Worm (Caenorhabditis elegans): ENCODE data around the gene gpa-13.

Gene gpa-13

ce11 chrV:12754839-12755238 is at the start of gene gpa-13:
gpa-13 (minus strand) TSS chrV:12754939.
- TF ChIP-seq W03F9.2 (tag; optimal IDR thresholded peaks at IDR 0.05), result no peak
- TF ChIP-seq dao-5 (tag; optimal IDR thresholded peaks at IDR 0.05), result no peak
- TF ChIP-seq him-1 (tag; optimal IDR thresholded peaks at IDR 0.05), result no peak

ce11 chrV:12803274-12803673 is 48.5 kb upstream of the gpa-13 start, which contains the start of gene srbc-45:
srbc-45 (plus strand) TSS chrV:12803574.
- TF ChIP-seq W03F9.2 (tag; optimal IDR thresholded peaks at IDR 0.05), result no peak
- no peak for TF ChIP-seq him-1 (tag; optimal IDR thresholded peaks at IDR 0.05)
- no peak for TF ChIP-seq dao-5 (tag; optimal IDR thresholded peaks at IDR 0.05)

DNA sequence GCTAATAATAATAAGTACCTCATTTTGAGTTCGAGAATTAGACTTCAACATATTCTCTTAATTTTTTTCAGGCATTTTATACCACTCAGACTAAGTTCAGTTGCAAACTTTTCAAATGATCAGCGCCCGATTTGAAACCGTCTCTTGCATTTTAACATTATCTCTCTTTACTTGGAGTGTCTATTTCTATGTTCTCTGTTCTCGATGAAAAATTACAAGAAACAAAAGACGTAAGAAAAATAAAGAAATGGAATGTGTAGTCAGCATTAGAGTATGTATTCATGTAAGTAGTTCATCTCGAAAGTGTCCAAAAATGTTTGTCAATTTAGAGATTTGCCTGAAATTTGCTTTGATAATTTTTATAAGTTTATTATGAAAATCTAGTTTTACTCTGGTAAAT is 45.4 kb upstream of the gpa-13 start, which contains the start of gene ugt-3:
ugt-3 (minus strand) TSS at position 101 of the 400 bp plus-strand sequence.
- TF ChIP-seq W03F9.2 (tag; optimal IDR thresholded peaks at IDR 0.05), result no peak
- no peak for TF ChIP-seq dao-5 (tag; optimal IDR thresholded peaks at IDR 0.05)
- TF ChIP-seq him-1 (tag; optimal IDR thresholded peaks at IDR 0.05), result no peak

DNA sequence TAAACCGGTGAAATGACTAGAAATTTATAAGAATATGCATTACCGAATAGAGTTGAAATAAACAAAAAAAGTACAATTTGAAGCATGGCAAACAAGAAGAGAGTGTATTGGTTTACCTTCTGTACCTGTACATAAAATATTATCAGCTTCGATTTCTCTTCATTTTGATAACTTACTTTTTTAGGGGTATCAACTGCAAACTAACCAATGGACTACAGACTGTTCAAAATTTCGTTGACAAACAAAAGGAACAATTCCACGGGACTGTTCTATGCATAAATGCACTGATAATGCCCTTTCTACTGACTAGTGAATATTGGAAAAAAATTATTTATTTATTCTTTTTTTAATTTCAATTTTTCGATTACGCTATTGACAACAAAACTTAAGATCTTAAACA is 43.3 kb upstream of the gpa-13 start, which contains the start of gene ugt-6:
ugt-6 (minus strand) TSS at position 233 of the 400 bp plus-strand sequence.
- TF ChIP-seq him-1 (tag; optimal IDR thresholded peaks at IDR 0.05) (no peak), dao-5 (tag; optimal IDR thresholded peaks at IDR 0.05) (no peak), W03F9.2 (tag; optimal IDR thresholded peaks at IDR 0.05) (no peak)

- TF ChIP-seq dao-5 (tag; optimal IDR thresholded peaks at IDR 0.05) (no peak), him-1 (tag; optimal IDR thresholded peaks at IDR 0.05) (no peak), W03F9.2 (tag; optimal IDR thresholded peaks at IDR 0.05) (no peak)
Observed at ce11 chrV:12796908-12797490, 42.3 kb upstream of the gpa-13 start.

ce11 chrV:12795927-12796326 is 41.2 kb upstream of the gpa-13 start:
- TF ChIP-seq dao-5 (tag; optimal IDR thresholded peaks at IDR 0.05), result no peak
- no peak for TF ChIP-seq W03F9.2 (tag; optimal IDR thresholded peaks at IDR 0.05)
- no peak for TF ChIP-seq him-1 (tag; optimal IDR thresholded peaks at IDR 0.05)

- no peak for TF ChIP-seq him-1 (tag; optimal IDR thresholded peaks at IDR 0.05)
- no peak for TF ChIP-seq dao-5 (tag; optimal IDR thresholded peaks at IDR 0.05)
- TF ChIP-seq W03F9.2 (tag; optimal IDR thresholded peaks at IDR 0.05), result no peak
Observed at ce11 chrV:12795196-12795595, 40.5 kb upstream of the gpa-13 start, which contains the start of gene ugt-4. ugt-4 (minus strand) TSS chrV:12795336.

ce11 chrV:12792752-12793151 is 38.0 kb upstream of the gpa-13 start, which contains the start of gene ugt-5:
ugt-5 (minus strand) TSS chrV:12792965.
- no peak for TF ChIP-seq dao-5 (tag; optimal IDR thresholded peaks at IDR 0.05)
- TF ChIP-seq W03F9.2 (tag; optimal IDR thresholded peaks at IDR 0.05), result no peak

DNA sequence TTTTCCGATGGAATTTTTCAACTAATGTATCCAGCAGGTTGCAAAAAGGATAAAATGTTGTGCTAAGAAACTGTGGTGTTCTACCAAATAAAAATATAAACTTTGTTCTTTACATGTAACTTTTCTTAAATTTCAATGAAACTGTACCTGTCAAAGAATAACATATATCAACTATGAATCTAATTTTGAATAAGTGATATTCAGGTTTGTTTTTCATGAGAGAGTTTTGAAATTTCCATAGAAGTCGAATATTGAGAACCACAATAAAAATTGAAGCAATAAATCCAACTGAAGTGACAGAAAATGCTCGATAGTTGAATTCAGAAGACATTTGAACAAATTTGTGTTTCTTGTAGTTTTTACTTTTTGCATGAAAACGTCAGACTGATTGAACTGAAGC is 35.4 kb upstream of the gpa-13 start, which contains the start of gene srbc-43:
srbc-43 (minus strand) TSS at position 331 of the 400 bp plus-strand sequence.
- no peak for TF ChIP-seq dao-5 (tag; optimal IDR thresholded peaks at IDR 0.05)
- TF ChIP-seq him-1 (tag; optimal IDR thresholded peaks at IDR 0.05), result no peak
- TF ChIP-seq W03F9.2 (tag; optimal IDR thresholded peaks at IDR 0.05), result no peak

- no peak for TF ChIP-seq him-1 (tag; optimal IDR thresholded peaks at IDR 0.05)
Observed at ce11 chrV:12788451-12788850, 33.7 kb upstream of the gpa-13 start, which contains the start of gene srbc-44. srbc-44 (minus strand) TSS chrV:12788551.

DNA sequence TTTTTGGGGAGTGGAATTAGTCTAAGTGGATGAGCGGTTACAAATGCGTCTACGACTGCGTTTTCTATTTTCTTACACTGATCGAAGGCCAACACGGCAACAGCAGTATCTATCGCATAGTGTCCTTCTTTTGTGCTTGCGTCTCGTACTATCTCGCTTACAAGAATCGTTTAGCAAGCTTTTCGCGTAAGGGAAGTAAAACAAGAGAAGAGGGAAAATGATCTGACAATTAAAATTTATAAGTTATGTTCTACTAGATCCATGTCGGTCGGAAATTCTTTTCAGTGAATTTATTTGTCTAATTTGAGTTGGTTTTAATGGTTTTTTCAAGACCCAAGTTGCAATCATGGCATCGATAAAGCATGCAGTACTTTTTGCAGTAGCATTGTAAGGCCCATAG is 32.3 kb upstream of the gpa-13 start, which contains the start of gene fkb-4:
fkb-4 (minus strand) TSS at position 101 of the 400 bp plus-strand sequence.
- no peak for TF ChIP-seq dao-5 (tag; optimal IDR thresholded peaks at IDR 0.05)
- TF ChIP-seq him-1 (tag; optimal IDR thresholded peaks at IDR 0.05), result no peak
- TF ChIP-seq W03F9.2 (tag; optimal IDR thresholded peaks at IDR 0.05), result no peak

DNA sequence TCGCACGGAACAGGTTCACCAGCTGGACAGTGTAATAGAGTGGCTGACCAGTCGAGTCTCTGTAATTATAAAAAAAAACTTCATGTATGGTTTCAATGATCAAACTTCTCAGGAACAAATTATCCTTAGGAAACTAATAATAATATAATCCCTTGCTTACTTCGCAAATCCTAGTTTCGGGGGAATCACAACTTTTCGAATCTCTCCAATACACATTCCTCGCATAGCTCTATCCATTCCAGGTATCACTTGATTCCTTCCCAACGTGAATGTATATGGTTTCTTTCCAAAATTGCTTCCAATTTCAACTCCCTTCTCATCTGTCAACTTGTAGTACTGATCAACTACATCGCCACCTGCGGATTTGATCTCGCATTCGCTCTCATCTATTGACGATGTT is 31.6 kb upstream of the gpa-13 start:
- no peak for TF ChIP-seq dao-5 (tag; optimal IDR thresholded peaks at IDR 0.05)
- no peak for TF ChIP-seq W03F9.2 (tag; optimal IDR thresholded peaks at IDR 0.05)
- no peak for TF ChIP-seq him-1 (tag; optimal IDR thresholded peaks at IDR 0.05)

DNA sequence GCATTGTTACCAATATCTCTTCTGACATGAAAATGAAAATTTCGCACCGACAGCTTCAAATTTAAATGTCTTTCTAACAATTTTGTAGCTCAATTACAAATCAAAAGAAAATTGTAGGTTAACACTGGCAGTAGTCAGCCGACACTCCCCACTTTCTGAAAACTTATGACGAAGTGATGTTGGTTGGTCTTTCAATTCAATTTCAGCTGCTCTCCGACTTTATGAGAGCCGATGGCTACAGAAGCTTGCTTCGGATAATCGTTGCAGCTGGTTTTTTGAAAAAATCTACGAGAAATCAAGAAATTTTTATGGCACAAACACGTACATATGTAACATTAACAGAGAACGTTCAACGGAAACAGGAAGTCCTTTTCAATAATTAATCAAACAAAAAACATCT is 30.1 kb upstream of the gpa-13 start, which contains the start of gene sre-20:
sre-20 (minus strand) TSS at position 101 of the 400 bp plus-strand sequence.
- TF ChIP-seq dao-5 (tag; optimal IDR thresholded peaks at IDR 0.05) (no peak), him-1 (tag; optimal IDR thresholded peaks at IDR 0.05) (no peak), W03F9.2 (tag; optimal IDR thresholded peaks at IDR 0.05) (no peak)

DNA sequence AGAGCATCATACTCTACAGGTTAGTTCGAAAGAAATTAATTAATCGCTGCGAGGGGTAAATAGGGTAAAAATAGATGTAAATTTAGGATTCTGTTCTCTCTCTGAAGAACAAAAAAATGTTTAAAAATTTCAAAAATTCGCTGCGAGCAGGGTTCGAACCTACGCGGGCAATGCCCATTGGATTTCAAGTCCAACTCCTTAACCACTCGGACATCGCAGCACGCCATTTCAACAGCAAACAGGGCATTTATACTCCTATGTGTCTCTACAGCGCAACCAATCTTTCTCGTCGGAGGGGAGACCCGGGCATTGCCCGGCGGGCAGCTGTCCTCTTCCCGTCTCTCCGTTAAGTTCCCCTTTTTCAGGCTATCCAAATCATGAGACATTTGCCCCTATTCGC is 25.5 kb upstream of the gpa-13 start:
- peak; percentile 29 for TF ChIP-seq him-1 (tag; optimal IDR thresholded peaks at IDR 0.05)
- TF ChIP-seq W03F9.2 (tag; optimal IDR thresholded peaks at IDR 0.05), result no peak
- TF ChIP-seq dao-5 (tag; optimal IDR thresholded peaks at IDR 0.05), result peak; percentile 61

DNA sequence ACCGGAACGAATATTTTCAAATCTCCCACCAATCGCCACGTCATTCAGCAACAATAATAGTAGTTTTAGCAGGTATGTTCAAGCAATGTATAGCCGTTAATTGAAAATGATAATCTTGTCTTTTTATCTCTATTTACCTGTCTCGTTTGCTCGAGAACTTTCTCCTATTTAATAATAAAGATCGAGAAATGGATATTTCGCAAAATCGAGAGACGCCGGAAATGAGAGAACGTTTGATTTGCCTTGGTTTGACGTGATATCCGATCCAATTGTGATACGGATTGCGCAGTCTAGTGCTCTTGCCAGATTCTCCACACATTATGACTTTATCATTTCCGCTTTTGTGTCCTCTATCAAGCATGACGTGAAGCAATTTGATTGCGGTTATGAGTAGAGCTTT is 19.1 kb upstream of the gpa-13 start:
- no peak for TF ChIP-seq W03F9.2 (tag; optimal IDR thresholded peaks at IDR 0.05)
- no peak for TF ChIP-seq him-1 (tag; optimal IDR thresholded peaks at IDR 0.05)
- no peak for TF ChIP-seq dao-5 (tag; optimal IDR thresholded peaks at IDR 0.05)

All from whole organism, L4/young adult.